Fruit fly (Drosophila melanogaster) whole organism, wandering third instar larva: ENCODE measurements around the gene dsx-c73A.

Experiments used
- Abd-B ChIP-seq: fragments of >200 bp; optimal IDR thresholded peaks from 2 replicates; lab custom pipeline; 2017; ENCODE audit warnings: missing biosample characterization, missing genetic modification characterization
- CG32264 ChIP-seq: fragments of 200-800 bp; sonication (Bioruptor generic); optimal IDR thresholded peaks from 2 replicates; lab custom pipeline; 2016; ENCODE audit warnings: missing biosample characterization, missing genetic modification characterization
- CG9705 ChIP-seq: fragments of 200-800 bp; sonication (Bioruptor generic); optimal IDR thresholded peaks from 2 replicates; lab custom pipeline; 2018; ENCODE audit warnings: missing biosample characterization, mild to moderate bottlenecking, missing genetic modification characterization
- CrebA ChIP-seq: fragments of 200-800 bp; sonication (Bioruptor generic); optimal IDR thresholded peaks from 2 replicates; lab custom pipeline; 2016; ENCODE audit warnings: missing biosample characterization, mild to moderate bottlenecking, missing genetic modification characterization, borderline replicate concordance
- Dfd ChIP-seq: fragments of >200 bp; optimal IDR thresholded peaks from 2 replicates; lab custom pipeline; 2017; ENCODE audit warnings: missing biosample characterization, missing genetic modification characterization
- Dif ChIP-seq: fragments of 200-275, 200-300 bp; sonication (Bioruptor generic); optimal IDR thresholded peaks from 2 replicates; lab custom pipeline; 2018; ENCODE audit warnings: missing biosample characterization, missing genetic modification characterization; ENCODE audit not compliant: partially characterized antibody
- GATAd ChIP-seq: sonication (Bioruptor generic); optimal IDR thresholded peaks from 2 replicates; lab custom pipeline; 2016; ENCODE audit warnings: missing biosample characterization, missing genetic modification characterization
- HLH106 ChIP-seq: fragments of 200-800 bp; optimal IDR thresholded peaks from 3 replicates; lab custom pipeline; 2019; ENCODE audit warnings: missing biosample characterization, mild to moderate bottlenecking, missing genetic modification characterization, moderate library complexity
- Hnf4 ChIP-seq: fragments of 200-800 bp; sonication (Bioruptor generic); optimal IDR thresholded peaks from 2 replicates; lab custom pipeline; 2016; ENCODE audit warnings: missing biosample characterization, mild to moderate bottlenecking, missing genetic modification characterization
- Hr78 ChIP-seq: fragments of >200 bp; optimal IDR thresholded peaks from 2 replicates; lab custom pipeline; 2017; ENCODE audit warnings: missing biosample characterization, missing genetic modification characterization
- Jra ChIP-seq: sonication (Bioruptor generic); optimal IDR thresholded peaks from 2 replicates; lab custom pipeline; 2016; ENCODE audit warnings: missing biosample characterization, missing genetic modification characterization
- Myc ChIP-seq: fragments of >200 bp; optimal IDR thresholded peaks from 2 replicates; lab custom pipeline; 2017
- N ChIP-seq: fragments of >200 bp; optimal IDR thresholded peaks from 2 replicates; lab custom pipeline; 2018; ENCODE audit warnings: missing biosample characterization, missing external identifiers, missing genetic modification characterization
- OdsH ChIP-seq: fragments of 200-800 bp; sonication (Bioruptor generic); optimal IDR thresholded peaks from 2 replicates; lab custom pipeline; 2016; ENCODE audit warnings: missing biosample characterization, mild to moderate bottlenecking, missing genetic modification characterization
- Rel ChIP-seq, 2 experiments: fragments of 200-800 bp; sonication (Bioruptor generic) in 1 of 2; optimal IDR thresholded peaks; 2 replicates in 1 of 2; 3 replicates in 1 of 2; lab custom pipeline; 2016 to 2019; ENCODE audit warnings: mild to moderate bottlenecking in 2 of 2, missing biosample characterization in 2 of 2, missing genetic modification characterization in 2 of 2, moderate library complexity in 1 of 2
- Vsx2 ChIP-seq: fragments of 200-300, 225-300 bp; sonication (Bioruptor generic); optimal IDR thresholded peaks from 2 replicates; lab custom pipeline; 2018; ENCODE audit warnings: missing biosample characterization, missing genetic modification characterization; ENCODE audit not compliant: partially characterized antibody
- br ChIP-seq: fragments of 200-800 bp; sonication (Bioruptor generic); optimal IDR thresholded peaks from 2 replicates; lab custom pipeline; 2016; ENCODE audit warnings: missing biosample characterization, missing genetic modification characterization
- brk ChIP-seq: fragments of 200-800 bp; sonication (Bioruptor generic); optimal IDR thresholded peaks from 2 replicates; lab custom pipeline; 2016; ENCODE audit warnings: missing biosample characterization, mild to moderate bottlenecking, missing genetic modification characterization
- dl ChIP-seq, 2 experiments: fragments of 175-275, 200-275 bp in 1 of 2; fragments of 200-275 bp in 1 of 2; sonication (Bioruptor generic); optimal IDR thresholded peaks; lab custom pipeline; 2018; ENCODE audit warnings: mild to moderate bottlenecking in 2 of 2, missing biosample characterization in 2 of 2, missing genetic modification characterization in 2 of 2, moderate library complexity in 2 of 2; ENCODE audit not compliant: partially characterized antibody in 2 of 2, insufficient read depth in 1 of 2
- dsf ChIP-seq: sonication (Bioruptor generic); optimal IDR thresholded peaks from 2 replicates; lab custom pipeline; 2016; ENCODE audit warnings: missing biosample characterization, missing genetic modification characterization, borderline replicate concordance
- fru ChIP-seq: fragments of 200-800 bp; sonication (Bioruptor generic); optimal IDR thresholded peaks from 3 replicates; lab custom pipeline; 2016; ENCODE audit warnings: missing biosample characterization, mild to moderate bottlenecking, missing genetic modification characterization
- jim ChIP-seq: fragments of 175-275, 200-325 bp; sonication (Bioruptor generic); optimal IDR thresholded peaks from 2 replicates; lab custom pipeline; 2016; ENCODE audit warnings: missing biosample characterization, mild to moderate bottlenecking, missing genetic modification characterization
- lola ChIP-seq: fragments of >200 bp; optimal IDR thresholded peaks from 2 replicates; lab custom pipeline; 2017; ENCODE audit warnings: missing biosample characterization, missing genetic modification characterization
- pan ChIP-seq: fragments of >200 bp; optimal IDR thresholded peaks from 2 replicates; lab custom pipeline; 2017
- psq ChIP-seq: fragments of 200-800 bp; sonication (Bioruptor generic); optimal IDR thresholded peaks from 3 replicates; lab custom pipeline; 2017; ENCODE audit warnings: missing biosample characterization, mild to moderate bottlenecking, missing genetic modification characterization, moderate library complexity
- rgr ChIP-seq: fragments of 200-800 bp; sonication (Bioruptor generic); optimal IDR thresholded peaks from 3 replicates; lab custom pipeline; 2016; ENCODE audit warnings: missing biosample characterization, mild to moderate bottlenecking, missing genetic modification characterization
- sage ChIP-seq: fragments of 200-800 bp; sonication (Bioruptor generic); optimal IDR thresholded peaks from 2 replicates; lab custom pipeline; 2016; ENCODE audit warnings: missing biosample characterization, mild to moderate bottlenecking, missing genetic modification characterization
- sv ChIP-seq: fragments of 200-800 bp; sonication (Bioruptor generic); optimal IDR thresholded peaks from 3 replicates; lab custom pipeline; 2016; ENCODE audit warnings: missing biosample characterization, missing genetic modification characterization
- tai ChIP-seq: sonication (Bioruptor generic); optimal IDR thresholded peaks from 2 replicates; lab custom pipeline; 2016; ENCODE audit warnings: missing biosample characterization, missing genetic modification characterization
- usp ChIP-seq: fragments of >200 bp; optimal IDR thresholded peaks from 2 replicates; lab custom pipeline; 2017; ENCODE audit warnings: missing biosample characterization, missing genetic modification characterization
- woc ChIP-seq: sonication (Bioruptor generic); optimal IDR thresholded peaks from 2 replicates; lab custom pipeline; 2016; ENCODE audit warnings: missing biosample characterization, mild to moderate bottlenecking, missing genetic modification characterization

dsx-c73A gene

DNA sequence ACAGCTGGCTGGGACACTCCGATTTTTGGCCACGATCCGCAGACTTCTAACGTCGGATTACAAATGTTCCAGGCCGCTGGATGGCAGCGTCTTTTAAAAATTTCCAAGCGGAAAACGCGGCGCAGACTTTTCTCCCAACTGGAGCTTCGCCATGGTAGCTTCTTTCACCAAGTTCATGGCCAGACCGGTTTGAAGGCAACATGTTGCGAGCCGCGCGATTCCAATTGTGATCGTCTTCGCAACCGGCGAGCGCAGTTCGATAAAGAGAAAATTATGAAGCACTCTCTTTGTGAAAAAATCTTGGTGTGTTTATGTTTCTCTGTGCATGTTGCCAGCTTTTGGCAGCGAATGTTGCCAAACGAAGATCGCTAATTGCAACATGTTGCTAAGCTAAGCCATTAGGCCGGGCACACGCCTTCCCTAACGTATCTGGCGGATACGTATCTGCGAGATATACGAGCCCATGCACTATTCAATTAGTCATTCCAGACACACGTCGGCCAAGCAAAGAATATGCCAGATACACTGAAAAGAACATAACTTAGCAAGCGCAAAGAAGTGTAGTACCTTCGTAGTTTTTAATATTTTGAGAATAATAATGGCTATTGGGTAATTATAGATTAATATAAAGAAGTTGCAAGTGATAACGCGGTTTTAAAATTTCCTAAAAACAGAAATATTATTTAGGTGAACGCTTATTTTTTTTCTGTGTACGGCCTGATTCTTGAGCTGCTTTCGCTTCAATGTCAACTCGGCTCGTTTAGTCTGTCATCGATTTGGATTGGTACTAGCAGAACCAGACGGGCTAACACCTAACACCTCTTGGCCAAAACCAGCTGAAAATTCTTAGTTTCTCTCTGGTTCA, at the start of gene dsx-c73A:
Gene dsx-c73A, minus strand, starts transcription at position 72 of the 865 bp plus-strand sequence.
- TF ChIP-seq usp (GFP tag; lab: Kevin White, UChicago) (no peak), Dif (GFP tag; lab: Kevin White, UChicago) (peak; percentile 4), Rel (GFP tag; optimal IDR thresholded peaks at IDR 0.05; lab: Kevin White, UChicago) (no peak), Rel (tag; optimal IDR thresholded peaks at IDR 0.05; lab: Kevin White, UChicago) (no peak), sv (GFP tag; lab: Kevin White, UChicago) (peak; percentile 10), fru (GFP tag; lab: Kevin White, UChicago) (no peak)
- TF ChIP-seq, all 38 proteins: peak for 2

DNA sequence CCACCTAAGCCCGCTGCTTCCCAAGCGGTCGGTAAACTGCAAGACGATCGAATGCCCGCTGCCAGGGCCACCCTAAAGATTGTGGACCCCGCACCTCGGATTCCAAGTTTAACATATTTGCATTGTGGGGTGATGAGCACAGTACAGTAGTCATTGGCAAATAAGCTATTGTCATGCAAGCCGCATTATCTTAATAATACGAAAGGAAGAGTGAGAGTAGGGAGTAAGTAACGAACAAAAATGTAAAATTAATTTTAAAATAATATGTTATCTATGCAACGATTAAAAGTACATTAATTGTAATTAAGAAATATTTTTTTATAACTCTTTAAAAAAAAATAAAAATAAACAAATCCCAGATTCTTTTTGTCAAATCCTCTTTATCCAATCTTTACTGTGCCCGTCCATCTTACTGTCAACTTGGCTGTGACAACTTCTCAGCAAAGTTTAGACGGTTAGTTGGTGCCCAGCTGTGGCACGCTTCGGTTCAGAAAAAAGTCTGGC, 45.5 kb upstream of the dsx-c73A start, which contains the start of gene st:
Gene st, plus strand, starts transcription at position 454 of the 504 bp plus-strand sequence.
- TF ChIP-seq Hr78 (GFP tag; lab: Kevin White, UChicago) (no peak), Abd-B (GFP tag; lab: Kevin White, UChicago) (no peak), dl (GFP tag; optimal IDR thresholded peaks at IDR 0.05; lab: Kevin White, UChicago; ENCODE audit: insufficient read depth in 1 of 2, partially characterized antibody in 2 of 2) (no peak), CrebA (GFP tag; lab: Kevin White, UChicago) (no peak), sage (GFP tag; lab: Kevin White, UChicago) (no peak), Dfd (no peak), Vsx2 (no peak)

DNA sequence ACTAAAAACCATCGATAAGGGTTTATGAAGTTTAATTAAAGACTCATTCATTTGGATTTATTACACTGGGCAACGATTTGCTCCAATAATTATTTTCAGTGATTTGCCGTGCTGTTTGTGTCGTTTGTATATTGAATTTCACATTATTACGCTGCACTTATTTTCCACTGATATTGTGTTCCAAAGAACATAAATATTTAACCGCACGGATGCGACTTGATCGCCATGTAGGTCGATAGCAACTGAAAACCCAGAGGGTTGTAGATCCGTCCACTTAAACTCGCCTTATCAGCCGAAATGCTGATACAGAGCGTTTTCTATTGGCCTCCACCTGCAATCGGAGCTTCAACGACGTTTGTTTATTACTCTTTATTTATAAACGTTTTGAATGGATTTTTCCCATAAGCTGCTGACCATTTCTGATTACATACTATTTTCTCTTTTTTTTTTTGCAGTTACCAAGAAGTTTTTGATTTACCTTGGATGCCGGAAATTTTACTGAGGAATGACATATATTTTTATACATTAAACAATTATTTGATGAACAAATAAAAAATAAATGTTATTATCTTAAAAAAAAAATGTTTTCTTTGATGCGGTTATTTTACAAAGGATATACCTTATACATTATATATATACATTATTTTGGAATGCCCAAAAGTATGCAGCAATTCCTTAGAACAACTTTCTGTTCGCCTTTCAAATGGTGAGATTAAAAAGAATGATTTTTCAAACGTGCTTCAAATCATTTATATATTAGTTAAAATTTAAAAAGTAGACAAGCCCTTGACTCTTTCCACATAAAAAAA, 44.4 kb upstream of the dsx-c73A start, which contains the start of gene CG42514:
Gene CG42514, minus strand, starts transcription at position 248 of the 809 bp plus-strand sequence.
- TF ChIP-seq Hnf4 (GFP tag; lab: Kevin White, UChicago): no peak
- TF ChIP-seq rgr (GFP tag; lab: Kevin White, UChicago): no peak
- no peak for TF ChIP-seq lola (GFP tag; lab: Kevin White, UChicago)
- no peak for TF ChIP-seq CG32264
- no peak for TF ChIP-seq HLH106 (tag; lab: Kevin White, UChicago)
- no peak for TF ChIP-seq br (GFP tag; lab: Kevin White, UChicago)
- TF ChIP-seq CG9705 (GFP tag; lab: Kevin White, UChicago): no peak
- no peak for TF ChIP-seq GATAd (GFP tag; lab: Kevin White, UChicago)

DNA sequence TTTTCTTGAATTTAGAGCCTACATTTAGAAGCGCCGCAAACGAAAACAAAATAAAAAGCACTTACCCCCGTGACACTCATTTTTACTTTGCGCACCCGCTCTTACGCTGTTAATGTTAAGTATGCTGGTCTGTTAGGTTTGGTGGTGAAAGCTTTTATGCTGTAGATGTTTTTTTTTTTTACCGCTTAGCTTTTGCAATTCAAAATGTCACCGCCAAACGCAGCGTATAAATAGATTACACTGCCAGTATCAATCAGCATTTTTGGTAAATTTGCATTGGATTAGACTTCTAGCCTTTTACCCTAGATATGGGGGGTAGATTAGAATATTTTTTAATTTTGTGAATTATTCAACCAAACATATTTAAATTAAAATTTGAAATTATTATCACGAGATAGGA, 43.5 kb upstream of the dsx-c73A start:
- no peak for TF ChIP-seq woc
- no peak for TF ChIP-seq CrebA (GFP tag; lab: Kevin White, UChicago)
- TF ChIP-seq fru (GFP tag; lab: Kevin White, UChicago): no peak
- TF ChIP-seq jim: no peak
- no peak for TF ChIP-seq rgr (GFP tag; lab: Kevin White, UChicago)
- TF ChIP-seq brk (GFP tag; lab: Kevin White, UChicago): no peak
- no peak for TF ChIP-seq dsf (GFP tag; lab: Kevin White, UChicago)
- TF ChIP-seq Dif (GFP tag; lab: Kevin White, UChicago): no peak
- TF ChIP-seq Jra (GFP tag; lab: Kevin White, UChicago): no peak
- TF ChIP-seq Myc (lab: Kevin White, UChicago): no peak
- no peak for TF ChIP-seq HLH106 (tag; lab: Kevin White, UChicago)
- TF ChIP-seq Hr78 (GFP tag; lab: Kevin White, UChicago): no peak
- no peak for TF ChIP-seq psq (GFP tag; lab: Kevin White, UChicago)
- no peak for TF ChIP-seq lola (GFP tag; lab: Kevin White, UChicago)
- no peak for TF ChIP-seq tai
- no peak for TF ChIP-seq OdsH (GFP tag; lab: Kevin White, UChicago)
- TF ChIP-seq pan (lab: Kevin White, UChicago): no peak
- TF ChIP-seq N: no peak
- no peak for TF ChIP-seq Abd-B (GFP tag; lab: Kevin White, UChicago)
- TF ChIP-seq CG9705 (GFP tag; lab: Kevin White, UChicago): no peak
